Worm (Caenorhabditis elegans) whole organism, L3 larva: ENCODE results near the gene tat-6.

Source experiments
- ZK546.5 ChIP-seq: sonication (generic microtip); optimal IDR thresholded peaks from 2 replicates; lab custom pipeline; 2017; ENCODE audit warnings: missing biosample characterization, missing genetic modification characterization
- aly-2 ChIP-seq: fragments of 150-350 bp; optimal IDR thresholded peaks from 2 replicates; lab custom pipeline; 2014; ENCODE audit warnings: missing biosample characterization, missing genetic modification characterization
- ama-1 ChIP-seq: fragments of 150-350 bp; optimal IDR thresholded peaks from 2 replicates; lab custom pipeline; 2018
- ceh-16 ChIP-seq: sonication (generic microtip); optimal IDR thresholded peaks from 2 replicates; lab custom pipeline; 2017; ENCODE audit warnings: missing biosample characterization, missing genetic modification characterization
- ceh-28 ChIP-seq: fragments of 150-350 bp; optimal IDR thresholded peaks from 2 replicates; lab custom pipeline; 2014; ENCODE audit warnings: missing biosample characterization, missing genetic modification reagents, missing genetic modification characterization
- ceh-82 ChIP-seq: fragments of 150-350 bp; optimal IDR thresholded peaks from 2 replicates; lab custom pipeline; 2014; ENCODE audit warnings: missing biosample characterization, missing genetic modification characterization
- ceh-9 ChIP-seq: sonication (generic microtip); optimal IDR thresholded peaks from 2 replicates; lab custom pipeline; 2018; ENCODE audit warnings: missing biosample characterization, missing genetic modification characterization
- daf-12 ChIP-seq: fragments of 150-350 bp; optimal IDR thresholded peaks from 2 replicates; lab custom pipeline; 2014; ENCODE audit warnings: missing biosample characterization, missing genetic modification reagents, missing genetic modification characterization
- egl-27 ChIP-seq: sonication (generic microtip); optimal IDR thresholded peaks from 4 replicates; lab custom pipeline; 2017; ENCODE audit warnings: missing biosample characterization, missing genetic modification reagents, missing genetic modification characterization
- egl-5 ChIP-seq: fragments of 150-350 bp; optimal IDR thresholded peaks from 2 replicates; lab custom pipeline; 2017; ENCODE audit warnings: missing biosample characterization, missing genetic modification reagents, missing genetic modification characterization, inconsistent platforms
- elt-1 ChIP-seq: fragments of 150-350 bp; optimal IDR thresholded peaks from 2 replicates; lab custom pipeline; 2014; ENCODE audit warnings: missing biosample characterization, missing genetic modification characterization
- elt-2 ChIP-seq: sonication (generic microtip); optimal IDR thresholded peaks from 2 replicates; lab custom pipeline; 2016; ENCODE audit warnings: missing genetic modification reagents, mild to moderate bottlenecking, missing genetic modification characterization, missing compliant biosample characterization
- eor-1 ChIP-seq, 2 experiments: fragments of 150-350 bp; optimal IDR thresholded peaks; 2 replicates each; lab custom pipeline; 2014 to 2018; ENCODE audit warnings: missing biosample characterization in 2 of 2, missing genetic modification characterization in 2 of 2
- fkh-10 ChIP-seq: sonication (generic microtip); optimal IDR thresholded peaks from 2 replicates; lab custom pipeline; 2017; ENCODE audit warnings: missing biosample characterization, missing genetic modification reagents, missing genetic modification characterization
- fkh-2 ChIP-seq: fragments of 150-350 bp; optimal IDR thresholded peaks from 2 replicates; lab custom pipeline; 2014; ENCODE audit warnings: missing biosample characterization, missing genetic modification reagents, missing genetic modification characterization
- hmg-11 ChIP-seq: sonication (generic microtip); optimal IDR thresholded peaks from 2 replicates; lab custom pipeline; 2016; ENCODE audit warnings: missing genetic modification characterization, missing compliant biosample characterization
- jun-1 ChIP-seq: fragments of 150-350 bp; optimal IDR thresholded peaks from 2 replicates; lab custom pipeline; 2014; ENCODE audit warnings: missing biosample characterization, missing genetic modification reagents, missing genetic modification characterization
- lin-39 ChIP-seq: fragments of 150-350 bp; optimal IDR thresholded peaks from 2 replicates; lab custom pipeline; 2018; ENCODE audit warnings: missing biosample characterization, missing genetic modification reagents, missing genetic modification characterization
- lsy-12 ChIP-seq: sonication (generic microtip); optimal IDR thresholded peaks from 2 replicates; lab custom pipeline; 2016; ENCODE audit warnings: mild to moderate bottlenecking, missing genetic modification characterization, missing compliant biosample characterization
- mdl-1 ChIP-seq: fragments of 150-350 bp; optimal IDR thresholded peaks from 2 replicates; lab custom pipeline; 2014; ENCODE audit warnings: missing biosample characterization, missing genetic modification characterization
- mml-1 ChIP-seq: fragments of 150-350 bp; sonication (generic microtip); optimal IDR thresholded peaks from 3 replicates; lab custom pipeline; 2014; ENCODE audit warnings: missing biosample characterization, missing genetic modification characterization
- nfya-1 ChIP-seq: sonication (generic microtip); optimal IDR thresholded peaks from 2 replicates; lab custom pipeline; 2017; ENCODE audit warnings: missing genetic modification characterization, mild to moderate bottlenecking, missing compliant biosample characterization, antibody characterized with exemption, moderate library complexity; ENCODE audit not compliant: insufficient read depth
- nhr-11 ChIP-seq: fragments of 150-350 bp; optimal IDR thresholded peaks from 2 replicates; lab custom pipeline; 2014; ENCODE audit warnings: missing biosample characterization, missing genetic modification characterization
- nhr-12 ChIP-seq: fragments of 150-350 bp; optimal IDR thresholded peaks from 2 replicates; lab custom pipeline; 2014; ENCODE audit warnings: missing biosample characterization, missing genetic modification characterization
- nhr-25 ChIP-seq: sonication (generic microtip); optimal IDR thresholded peaks from 2 replicates; lab custom pipeline; 2017; ENCODE audit warnings: missing biosample characterization, missing genetic modification characterization
- nhr-28 ChIP-seq: fragments of 150-350 bp; optimal IDR thresholded peaks from 2 replicates; lab custom pipeline; 2014; ENCODE audit warnings: missing biosample characterization, missing genetic modification characterization
- nhr-43 ChIP-seq: sonication (generic microtip); optimal IDR thresholded peaks from 2 replicates; lab custom pipeline; 2016; ENCODE audit warnings: mild to moderate bottlenecking, missing genetic modification characterization, missing compliant biosample characterization; ENCODE audit not compliant: poor library complexity, severe bottlenecking
- nhr-67 ChIP-seq: fragments of 150-350 bp; optimal IDR thresholded peaks from 2 replicates; lab custom pipeline; 2014; ENCODE audit warnings: missing biosample characterization, missing genetic modification characterization
- nhr-76 ChIP-seq: fragments of 150-350 bp; sonication (generic microtip); optimal IDR thresholded peaks from 5 replicates; lab custom pipeline; 2014; ENCODE audit warnings: missing biosample characterization, missing genetic modification characterization
- nhr-77 ChIP-seq: fragments of 150-350 bp; optimal IDR thresholded peaks from 2 replicates; lab custom pipeline; 2014; ENCODE audit warnings: missing biosample characterization, missing genetic modification characterization
- pha-4 ChIP-seq: fragments of 150-350 bp; optimal IDR thresholded peaks from 2 replicates; lab custom pipeline; 2014; ENCODE audit warnings: missing biosample characterization, missing genetic modification reagents, missing genetic modification characterization
- pqm-1 ChIP-seq: fragments of 150-350 bp; optimal IDR thresholded peaks from 2 replicates; lab custom pipeline; 2017; ENCODE audit warnings: missing biosample characterization, missing genetic modification characterization, inconsistent platforms
- sea-2 ChIP-seq: fragments of 150-350 bp; sonication (generic microtip); optimal IDR thresholded peaks from 4 replicates; lab custom pipeline; 2014; ENCODE audit warnings: missing biosample characterization, missing genetic modification reagents, missing genetic modification characterization
- skn-1 ChIP-seq: fragments of 150-350 bp; optimal IDR thresholded peaks from 2 replicates; lab custom pipeline; 2014; ENCODE audit warnings: missing biosample characterization, missing genetic modification characterization
- snpc-4 ChIP-seq: fragments of 150-350 bp; optimal IDR thresholded peaks from 2 replicates; lab custom pipeline; 2014; ENCODE audit warnings: missing biosample characterization, missing genetic modification characterization
- tbx-2 ChIP-seq: sonication (generic microtip); optimal IDR thresholded peaks from 2 replicates; lab custom pipeline; 2016; ENCODE audit warnings: mild to moderate bottlenecking, missing genetic modification characterization, missing compliant biosample characterization
- unc-39 ChIP-seq: sonication (generic microtip); optimal IDR thresholded peaks from 4 replicates; lab custom pipeline; 2017; ENCODE audit warnings: missing biosample characterization, missing genetic modification characterization
- ztf-11 ChIP-seq: fragments of 150-350 bp; optimal IDR thresholded peaks from 2 replicates; lab custom pipeline; 2014; ENCODE audit warnings: missing biosample characterization, missing genetic modification characterization
- ztf-4 ChIP-seq: fragments of 150-350 bp; optimal IDR thresholded peaks from 2 replicates; lab custom pipeline; 2014; ENCODE audit warnings: missing biosample characterization, missing genetic modification characterization

tat-6 gene

ce11 chrV:3156786-3157185 is 27.9 kb downstream of the tat-6 start, which contains the start of gene exh-1:
exh-1 (plus strand) TSS chrV:3157086.
- TF ChIP-seq pqm-1 (tag; lab: Kevin White, UChicago), result no peak
- no peak for TF ChIP-seq tbx-2 (tag; lab: Kevin White, UChicago)
- no peak for TF ChIP-seq jun-1 (tag; lab: Kevin White, UChicago)
- no peak for TF ChIP-seq aly-2 (tag; lab: Kevin White, UChicago)
- TF ChIP-seq nhr-76 (tag; lab: Kevin White, UChicago), result no peak
- no peak for TF ChIP-seq eor-1 (tag; optimal IDR thresholded peaks at IDR 0.05; lab: Kevin White, UChicago)
- no peak for TF ChIP-seq nfya-1 (tag; lab: Kevin White, UChicago)
- TF ChIP-seq mml-1 (tag; lab: Kevin White, UChicago), result no peak
- no peak for TF ChIP-seq ceh-9
- TF ChIP-seq ceh-28 (tag; lab: Kevin White, UChicago), result no peak
- TF ChIP-seq fkh-2 (tag; lab: Kevin White, UChicago), result no peak
- no peak for TF ChIP-seq ZK546.5
- TF ChIP-seq ama-1 (lab: Kevin White, UChicago), result no peak
- TF ChIP-seq nhr-11 (tag; lab: Kevin White, UChicago), result no peak
- no peak for TF ChIP-seq ceh-16
- no peak for TF ChIP-seq nhr-77 (tag; lab: Kevin White, UChicago)
- no peak for TF ChIP-seq egl-27 (tag; lab: Kevin White, UChicago)
- TF ChIP-seq egl-5 (tag; lab: Kevin White, UChicago), result no peak

DNA sequence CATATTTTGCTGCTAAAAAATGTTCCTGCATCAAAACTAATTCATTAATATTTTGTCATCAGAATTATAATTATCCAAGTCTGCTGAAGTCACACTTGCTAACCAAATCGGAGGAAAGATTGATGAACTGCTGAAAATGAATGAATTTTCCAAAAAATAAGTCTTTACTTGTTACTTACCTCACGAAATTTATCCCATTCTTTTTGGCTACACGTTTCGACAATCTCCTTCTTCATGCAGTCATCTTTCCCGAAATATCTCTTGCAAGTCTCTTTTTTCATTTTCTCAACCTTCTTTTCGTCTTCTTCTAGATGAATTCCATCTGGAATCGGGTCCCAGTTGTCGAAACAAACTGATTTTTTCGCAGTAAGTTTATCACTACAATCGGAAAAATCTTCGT is 29.5 kb downstream of the tat-6 start:
- TF ChIP-seq egl-27 (tag; lab: Kevin White, UChicago), result no peak
- no peak for TF ChIP-seq aly-2 (tag; lab: Kevin White, UChicago)
- no peak for TF ChIP-seq nhr-12 (tag; lab: Kevin White, UChicago)
- no peak for TF ChIP-seq pha-4 (tag; lab: Kevin White, UChicago)
- no peak for TF ChIP-seq sea-2 (GFP tag; lab: Kevin White, UChicago)
- TF ChIP-seq nhr-76 (tag; lab: Kevin White, UChicago), result no peak
- TF ChIP-seq nhr-25, result no peak
- TF ChIP-seq nhr-28 (tag; lab: Kevin White, UChicago), result no peak
- no peak for TF ChIP-seq lsy-12 (tag; lab: Kevin White, UChicago)
- TF ChIP-seq fkh-10, result no peak
- no peak for TF ChIP-seq elt-1 (tag; lab: Kevin White, UChicago)
- TF ChIP-seq ama-1 (lab: Kevin White, UChicago), result no peak
- TF ChIP-seq snpc-4 (tag; lab: Kevin White, UChicago), result no peak
- TF ChIP-seq mdl-1 (tag; lab: Kevin White, UChicago), result no peak
- TF ChIP-seq unc-39 (tag; lab: Kevin White, UChicago), result no peak
- no peak for TF ChIP-seq egl-5 (tag; lab: Kevin White, UChicago)
- no peak for TF ChIP-seq lin-39
- TF ChIP-seq ztf-4 (tag; lab: Kevin White, UChicago), result no peak
- TF ChIP-seq ztf-11 (tag; lab: Kevin White, UChicago), result no peak
- no peak for TF ChIP-seq ceh-9

- TF ChIP-seq ZK546.5 (no peak), lsy-12 (tag; lab: Kevin White, UChicago) (no peak), mdl-1 (tag; lab: Kevin White, UChicago) (no peak), nhr-28 (tag; lab: Kevin White, UChicago) (no peak), ceh-82 (tag; lab: Kevin White, UChicago) (no peak), ceh-28 (tag; lab: Kevin White, UChicago) (no peak), nhr-76 (tag; lab: Kevin White, UChicago) (no peak), pqm-1 (tag; lab: Kevin White, UChicago) (no peak), elt-2 (tag; lab: Kevin White, UChicago) (no peak), skn-1 (tag; lab: Kevin White, UChicago) (no peak), nhr-67 (tag; lab: Kevin White, UChicago) (no peak), hmg-11 (tag; lab: Kevin White, UChicago) (no peak), daf-12 (tag; lab: Kevin White, UChicago) (no peak), nhr-43 (tag; lab: Kevin White, UChicago) (no peak), mml-1 (tag; lab: Kevin White, UChicago) (no peak), ama-1 (lab: Kevin White, UChicago) (no peak), pha-4 (tag; lab: Kevin White, UChicago) (no peak), tbx-2 (tag; lab: Kevin White, UChicago) (no peak), elt-1 (tag; lab: Kevin White, UChicago) (no peak), unc-39 (tag; lab: Kevin White, UChicago) (no peak)
These were observed 30.3 kb downstream of the tat-6 start, which contains the start of gene C36C5.12 for ce11 chrV:3159252-3159651. C36C5.12 (minus strand) TSS chrV:3159352.
